Worm (Caenorhabditis elegans): ENCODE data around the gene frpr-5.

Gene frpr-5

DNA sequence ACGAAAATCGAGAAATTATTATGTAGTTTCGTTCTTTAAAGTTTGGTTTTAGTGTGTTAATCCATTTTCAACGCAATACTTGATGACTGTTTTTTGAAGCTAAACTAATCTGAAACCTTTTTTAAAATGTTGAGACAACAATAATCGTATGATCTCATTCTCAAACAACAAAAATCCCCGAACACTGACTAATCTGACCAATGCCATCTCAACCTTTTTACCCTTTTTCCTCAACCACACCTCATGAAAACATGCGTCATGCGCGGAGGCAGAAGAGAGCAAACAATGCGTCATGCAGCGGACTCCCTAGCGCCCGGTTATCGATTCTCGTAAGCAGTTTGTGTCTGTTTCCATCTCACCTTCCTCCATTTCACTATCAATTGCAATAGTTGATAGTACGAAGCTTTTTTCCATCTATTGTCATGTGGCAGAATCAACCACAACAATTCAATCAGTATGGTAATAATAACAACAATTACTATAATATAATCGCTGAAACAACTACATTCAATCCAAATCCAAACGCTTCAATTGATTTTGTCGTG is 35.9 kb upstream of the frpr-5 start, which contains the start of gene C50B8.4:
Gene C50B8.4 (plus strand): TSS at position 299 of the 545 bp plus-strand sequence.
- TF ChIP-seq unc-62 (GFP tag; optimal IDR thresholded peaks at IDR 0.05) (no peak), elt-3 (tag; optimal IDR thresholded peaks at IDR 0.05) (no peak), blmp-1 (tag; optimal IDR thresholded peaks at IDR 0.05) (no peak), hlh-1 (tag; optimal IDR thresholded peaks at IDR 0.05) (no peak), flh-1 (GFP tag; optimal IDR thresholded peaks at IDR 0.05) (no peak), M03D4.4 (tag; optimal IDR thresholded peaks at IDR 0.05) (no peak), ham-2 (GFP tag; optimal IDR thresholded peaks at IDR 0.05) (no peak), pha-4 (tag; optimal IDR thresholded peaks at IDR 0.05) (no peak), mls-2 (tag; optimal IDR thresholded peaks at IDR 0.05) (no peak), nhr-12 (tag; optimal IDR thresholded peaks at IDR 0.05) (no peak)

- TF ChIP-seq ztf-11 (tag; optimal IDR thresholded peaks at IDR 0.05) (no peak), nhr-237 (tag; optimal IDR thresholded peaks at IDR 0.05) (no peak), blmp-1 (tag; optimal IDR thresholded peaks at IDR 0.05) (no peak), nhr-12 (tag; optimal IDR thresholded peaks at IDR 0.05) (no peak), lsy-2 (tag; optimal IDR thresholded peaks at IDR 0.05) (peak; percentile 49), mep-1 (tag; optimal IDR thresholded peaks at IDR 0.05) (peak; percentile 27), nhr-2 (tag; optimal IDR thresholded peaks at IDR 0.05) (peak; percentile 19)
Observed at ce11 chrV:13568533-13568932, 32.6 kb upstream of the frpr-5 start, which contains the start of the genes nuaf-1 and bir-2. TSS of gene nuaf-1 (minus strand) at chrV:13568630. TSS of gene bir-2 (plus strand) at chrV:13568850.

- no peak for TF ChIP-seq mls-2 (tag; optimal IDR thresholded peaks at IDR 0.05)
Observed at ce11 chrV:13566967-13567366, 31.1 kb upstream of the frpr-5 start.

ce11 chrV:13565781-13566180 is 29.9 kb upstream of the frpr-5 start, which contains the start of gene slrp-1:
TSS of gene slrp-1 (plus strand) at chrV:13565863.
- TF ChIP-seq sem-2 (GFP tag; optimal IDR thresholded peaks at IDR 0.05) (no peak), nhr-2 (tag; optimal IDR thresholded peaks at IDR 0.05) (no peak), elt-3 (tag; optimal IDR thresholded peaks at IDR 0.05) (no peak), snpc-4 (tag; optimal IDR thresholded peaks at IDR 0.05) (no peak), ztf-11 (tag; optimal IDR thresholded peaks at IDR 0.05) (no peak), nhr-28 (tag; optimal IDR thresholded peaks at IDR 0.05) (no peak), ceh-39 (tag; optimal IDR thresholded peaks at IDR 0.05) (no peak), ces-1 (GFP tag; optimal IDR thresholded peaks at IDR 0.05) (no peak), tbx-8 (GFP tag; optimal IDR thresholded peaks at IDR 0.05) (no peak), flh-1 (GFP tag; optimal IDR thresholded peaks at IDR 0.05) (no peak), cnd-1 (tag; optimal IDR thresholded peaks at IDR 0.05) (no peak), drap-1 (GFP tag; optimal IDR thresholded peaks at IDR 0.05) (no peak), lin-13 (tag; optimal IDR thresholded peaks at IDR 0.05) (no peak), mep-1 (tag; optimal IDR thresholded peaks at IDR 0.05) (no peak), mls-2 (tag; optimal IDR thresholded peaks at IDR 0.05) (no peak), unc-39 (tag; optimal IDR thresholded peaks at IDR 0.05) (no peak), lsy-2 (tag; optimal IDR thresholded peaks at IDR 0.05) (no peak)

ce11 chrV:13565197-13565596 is 29.3 kb upstream of the frpr-5 start:
- TF ChIP-seq mls-2 (tag; optimal IDR thresholded peaks at IDR 0.05) (no peak), nhr-237 (tag; optimal IDR thresholded peaks at IDR 0.05) (peak; percentile 57), ceh-83 (GFP tag; optimal IDR thresholded peaks at IDR 0.05) (no peak), lsy-2 (tag; optimal IDR thresholded peaks at IDR 0.05) (peak; percentile 25), mep-1 (tag; optimal IDR thresholded peaks at IDR 0.05) (peak; percentile 79), ces-1 (GFP tag; optimal IDR thresholded peaks at IDR 0.05) (peak; percentile 47), tbx-8 (GFP tag; optimal IDR thresholded peaks at IDR 0.05) (no peak), unc-62 (GFP tag; optimal IDR thresholded peaks at IDR 0.05) (peak; percentile 20), ztf-11 (tag; optimal IDR thresholded peaks at IDR 0.05) (no peak), pha-4 (tag; optimal IDR thresholded peaks at IDR 0.05) (peak; percentile 54), hlh-1 (tag; optimal IDR thresholded peaks at IDR 0.05) (peak; percentile 71), ceh-39 (tag; optimal IDR thresholded peaks at IDR 0.05) (peak; percentile 6), cnd-1 (tag; optimal IDR thresholded peaks at IDR 0.05) (no peak)

DNA sequence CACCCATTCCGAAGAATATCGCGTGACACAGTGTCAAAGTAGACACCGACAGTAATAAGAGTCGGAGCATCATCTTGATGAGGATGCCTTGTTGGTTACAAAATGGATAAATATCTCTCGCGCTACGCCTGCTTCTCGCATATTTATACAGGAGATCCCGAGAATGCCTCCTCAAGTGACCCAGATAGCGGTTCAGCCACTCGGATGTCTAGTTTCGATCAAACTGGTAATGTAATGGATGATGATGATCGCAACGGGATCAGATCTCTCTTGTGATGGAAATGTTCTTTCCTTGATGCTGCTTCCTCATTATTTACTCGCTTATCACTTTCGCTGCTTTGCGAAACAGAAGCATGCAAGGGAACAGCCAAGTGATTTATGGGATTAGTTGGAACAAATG is 27.9 kb upstream of the frpr-5 start, which contains the start of gene grl-17:
Gene grl-17 (minus strand): TSS at position 101 of the 400 bp plus-strand sequence.
- TF ChIP-seq nhr-237 (tag; optimal IDR thresholded peaks at IDR 0.05) (no peak), nhr-76 (tag; optimal IDR thresholded peaks at IDR 0.05) (no peak), ceh-43 (GFP tag; optimal IDR thresholded peaks at IDR 0.05) (no peak), mls-2 (tag; optimal IDR thresholded peaks at IDR 0.05) (no peak), blmp-1 (tag; optimal IDR thresholded peaks at IDR 0.05) (no peak), ces-1 (GFP tag; optimal IDR thresholded peaks at IDR 0.05) (no peak), lin-32 (GFP tag; optimal IDR thresholded peaks at IDR 0.05) (no peak), hlh-1 (tag; optimal IDR thresholded peaks at IDR 0.05) (no peak)
